Worm (Caenorhabditis elegans) whole organism, L2 larva: Measurements from ENCODE around the gene gplb-1.
A peak's percentile ranks its signal among the peaks of the same experiment; 100 is the strongest.

Source experiments
- ZK546.5 ChIP-seq: sonication (generic microtip); optimal IDR thresholded peaks from 2 replicates; lab custom pipeline; 2017; ENCODE audit warnings: missing biosample characterization, missing genetic modification characterization
- aly-2 ChIP-seq: fragments of 150-350 bp; optimal IDR thresholded peaks from 2 replicates; lab custom pipeline; 2014; ENCODE audit warnings: missing biosample characterization, missing genetic modification characterization
- blmp-1 ChIP-seq: sonication (generic microtip); optimal IDR thresholded peaks from 2 replicates; lab custom pipeline; 2017; ENCODE audit warnings: missing genetic modification characterization, mild to moderate bottlenecking, missing compliant biosample characterization, antibody characterized with exemption, moderate library complexity; ENCODE audit not compliant: insufficient read depth
- dmd-4 ChIP-seq: sonication (generic microtip); optimal IDR thresholded peaks from 2 replicates; lab custom pipeline; 2017; ENCODE audit warnings: missing biosample characterization, missing genetic modification characterization
- elt-1 ChIP-seq: fragments of 150-350 bp; optimal IDR thresholded peaks from 2 replicates; lab custom pipeline; 2014; ENCODE audit warnings: missing biosample characterization, missing genetic modification characterization
- lsy-2 ChIP-seq, 2 experiments: fragments of 150-350 bp in 1 of 2; sonication (generic microtip) in 1 of 2; optimal IDR thresholded peaks; 2 replicates each; lab custom pipeline; 2014 to 2017; ENCODE audit warnings: missing biosample characterization in 2 of 2, missing genetic modification characterization in 2 of 2
- nhr-6 ChIP-seq: fragments of 150-350 bp; optimal IDR thresholded peaks from 2 replicates; lab custom pipeline; 2014; ENCODE audit warnings: missing biosample characterization, missing genetic modification characterization
- sma-3 ChIP-seq: sonication (generic microtip); optimal IDR thresholded peaks from 2 replicates; lab custom pipeline; 2016; ENCODE audit warnings: missing genetic modification reagents, missing genetic modification characterization, missing compliant biosample characterization
- unc-62 ChIP-seq: fragments of 150-350 bp; optimal IDR thresholded peaks from 2 replicates; lab custom pipeline; 2014; ENCODE audit warnings: missing biosample characterization, missing genetic modification reagents, missing genetic modification characterization
- ztf-11 ChIP-seq: sonication (generic microtip); optimal IDR thresholded peaks from 2 replicates; lab custom pipeline; 2017; ENCODE audit warnings: missing biosample characterization, missing genetic modification characterization
- ztf-4 ChIP-seq: fragments of 150-350 bp; optimal IDR thresholded peaks from 2 replicates; lab custom pipeline; 2014; ENCODE audit warnings: missing biosample characterization, missing genetic modification characterization

DNA sequence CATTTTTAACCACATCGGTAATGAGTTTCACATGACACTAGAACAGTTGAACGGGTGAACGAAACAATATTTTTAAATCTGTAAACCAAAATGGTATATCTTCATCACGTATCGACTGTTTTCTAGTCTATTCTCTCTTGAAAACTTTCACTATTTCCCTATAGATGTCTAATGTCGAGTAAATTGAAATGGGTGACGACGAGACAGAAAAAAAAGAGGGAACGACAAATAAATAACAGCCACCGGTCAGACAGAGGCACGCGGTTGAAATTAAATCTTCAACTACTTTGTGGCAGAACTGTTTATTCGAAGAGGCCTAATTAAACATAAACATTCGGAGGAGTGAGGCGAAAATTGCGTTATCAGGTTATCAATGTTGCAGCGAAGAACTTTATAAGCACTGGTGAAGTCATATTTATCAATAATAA is 36.6 kb downstream of the gplb-1 start:
- TF ChIP-seq blmp-1 (peak; percentile 73), aly-2 (no peak), ztf-4 (tag; lab: Kevin White, UChicago) (no peak), lsy-2 (tag; optimal IDR thresholded peaks at IDR 0.05; lab: Kevin White, UChicago) (no peak), nhr-6 (tag; lab: Kevin White, UChicago) (no peak), dmd-4 (tag; lab: Kevin White, UChicago) (no peak), ZK546.5 (tag; lab: Kevin White, UChicago) (no peak), unc-62 (GFP tag; lab: Kevin White, UChicago) (no peak), sma-3 (GFP tag; lab: Kevin White, UChicago) (no peak), ztf-11 (no peak), elt-1 (no peak)
